Worm (Caenorhabditis elegans) whole organism, L3 larva: Measurements from ENCODE around the gene ZK856.5.
A peak's percentile ranks its signal among the peaks of the same experiment; 100 is the strongest.

Source experiments
- R02D3.7 ChIP-seq: fragments of 150-350 bp; optimal IDR thresholded peaks from 2 replicates; lab custom pipeline; 2014; ENCODE audit warnings: missing biosample characterization, missing genetic modification characterization
- ceh-9 ChIP-seq: sonication (generic microtip); optimal IDR thresholded peaks from 2 replicates; lab custom pipeline; 2018; ENCODE audit warnings: missing biosample characterization, missing genetic modification characterization
- nhr-76 ChIP-seq: fragments of 150-350 bp; sonication (generic microtip); optimal IDR thresholded peaks from 5 replicates; lab custom pipeline; 2014; ENCODE audit warnings: missing biosample characterization, missing genetic modification characterization
- pha-4 ChIP-seq: fragments of 150-350 bp; optimal IDR thresholded peaks from 2 replicates; lab custom pipeline; 2014; ENCODE audit warnings: missing biosample characterization, missing genetic modification reagents, missing genetic modification characterization
- pqm-1 ChIP-seq: fragments of 150-350 bp; optimal IDR thresholded peaks from 2 replicates; lab custom pipeline; 2017; ENCODE audit warnings: missing biosample characterization, missing genetic modification characterization, inconsistent platforms
- snpc-4 ChIP-seq: fragments of 150-350 bp; optimal IDR thresholded peaks from 2 replicates; lab custom pipeline; 2014; ENCODE audit warnings: missing biosample characterization, missing genetic modification characterization
- unc-62 ChIP-seq: fragments of 150-350 bp; sonication (generic microtip); optimal IDR thresholded peaks from 4 replicates; lab custom pipeline; 2014; ENCODE audit warnings: missing biosample characterization, missing genetic modification reagents, missing genetic modification characterization
- ztf-11 ChIP-seq: fragments of 150-350 bp; optimal IDR thresholded peaks from 2 replicates; lab custom pipeline; 2014; ENCODE audit warnings: missing biosample characterization, missing genetic modification characterization

DNA sequence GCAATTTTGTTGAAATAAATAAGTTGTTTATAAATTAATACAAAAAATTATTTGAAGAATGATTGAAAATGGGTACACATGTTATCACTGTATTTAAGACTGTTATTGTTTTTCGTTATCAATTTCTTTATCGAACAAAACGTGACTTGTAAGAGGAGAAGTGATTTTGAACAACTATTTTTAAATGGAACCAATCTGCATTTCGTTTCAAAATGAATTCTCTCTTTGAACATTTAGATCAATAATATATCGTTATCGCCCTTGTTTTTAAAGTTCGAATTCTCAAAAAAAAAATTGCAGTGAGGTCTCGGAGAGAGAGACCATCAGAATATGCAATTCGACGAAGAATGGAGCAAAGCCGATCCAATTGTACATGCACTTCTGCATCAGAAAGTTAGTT is 10.7 kb downstream of the ZK856.5 start, which contains the start of gene cul-5:
- TF ChIP-seq unc-62 (no peak), pha-4 (tag; lab: Kevin White, UChicago) (peak; percentile 29), snpc-4 (no peak), pqm-1 (tag; lab: Kevin White, UChicago) (peak; percentile 35), R02D3.7 (no peak), nhr-76 (tag; lab: Kevin White, UChicago) (no peak), ceh-9 (tag; lab: Kevin White, UChicago) (no peak), ztf-11 (tag; lab: Kevin White, UChicago) (no peak)
